Worm (Caenorhabditis elegans) whole organism, young adult: Measurements from ENCODE around the gene EGAP9.3.

Experiments
- B0019.2 ChIP-seq: fragments of 200-800 bp; sonication (Bioruptor generic); conservative IDR thresholded peaks from 2 replicates; pipeline ENCODE4 v1.3.6; 2022; ENCODE audit warnings: missing genetic modification reagents, missing genetic modification characterization, missing compliant biosample characterization
- C06A6.2 ChIP-seq: fragments of 200-800 bp; sonication (Bioruptor generic); conservative IDR thresholded peaks from 2 replicates; pipeline ENCODE4 v1.3.6; 2022; ENCODE audit warnings: missing genetic modification characterization, missing compliant biosample characterization
- F22D6.2 ChIP-seq: sonication (generic microtip); optimal IDR thresholded peaks from 2 replicates; lab custom pipeline; 2016; ENCODE audit warnings: mild to moderate bottlenecking, missing genetic modification characterization, missing compliant biosample characterization
- F33H1.4 ChIP-seq: fragments of 200-800 bp; sonication (Bioruptor generic); IDR thresholded peaks from 2 replicates; pipeline ENCODE4 v1.3.6; 2022; ENCODE audit warnings: missing genetic modification reagents, missing genetic modification characterization, missing compliant biosample characterization
- ama-1 ChIP-seq, 3 experiments: fragments of 150-350 bp in 1 of 3; sonication (generic microtip) in 2 of 3; optimal IDR thresholded peaks; 2 replicates each; lab custom pipeline; 2014 to 2018; ENCODE audit warnings: missing biosample characterization in 2 of 3, missing genetic modification characterization in 2 of 3, missing genetic modification reagents in 2 of 3
- ceh-79 ChIP-seq: sonication (generic microtip); optimal IDR thresholded peaks from 2 replicates; lab custom pipeline; 2017; ENCODE audit warnings: mild to moderate bottlenecking, missing genetic modification characterization, missing compliant biosample characterization
- dpl-1 ChIP-seq: fragments of 150-350 bp; optimal IDR thresholded peaks from 2 replicates; lab custom pipeline; 2014; ENCODE audit warnings: missing biosample characterization, missing genetic modification reagents, missing genetic modification characterization
- egl-44 ChIP-seq: fragments of 200-800 bp; sonication (Bioruptor generic); IDR thresholded peaks from 2 replicates; pipeline ENCODE4 v1.3.6; 2022; ENCODE audit warnings: missing genetic modification reagents, missing genetic modification characterization, missing compliant biosample characterization
- lir-1 ChIP-seq: fragments of 200-800 bp; sonication (Bioruptor generic); conservative IDR thresholded peaks from 2 replicates; pipeline ENCODE4 v1.3.6; 2022; ENCODE audit warnings: missing genetic modification reagents, missing genetic modification characterization, missing compliant biosample characterization
- nhr-179 ChIP-seq: sonication (generic microtip); optimal IDR thresholded peaks from 2 replicates; lab custom pipeline; 2016; ENCODE audit warnings: mild to moderate bottlenecking, missing genetic modification characterization, missing compliant biosample characterization
- rpc-1 ChIP-seq, 2 experiments: fragments of 150-350 bp in 1 of 2; sonication (generic microtip) in 1 of 2; optimal IDR thresholded peaks; 2 replicates each; lab custom pipeline; 2014 to 2018; ENCODE audit warnings: missing biosample characterization in 1 of 2, missing genetic modification characterization in 1 of 2, missing genetic modification reagents in 1 of 2, missing genotype in 1 of 2
- snpc-3.4 ChIP-seq: sonication (generic microtip); optimal IDR thresholded peaks from 2 replicates; lab custom pipeline; 2017; ENCODE audit warnings: missing genetic modification characterization, mild to moderate bottlenecking, missing compliant biosample characterization, antibody characterized with exemption, moderate library complexity, missing genotype, missing genetic modification reagents
- unc-130 ChIP-seq: sonication (generic microtip); optimal IDR thresholded peaks from 2 replicates; lab custom pipeline; 2016; ENCODE audit warnings: missing genetic modification reagents, missing genetic modification characterization, missing compliant biosample characterization
- unc-62 ChIP-seq: fragments of 150-350 bp; optimal IDR thresholded peaks from 2 replicates; lab custom pipeline; 2014; ENCODE audit warnings: missing biosample characterization, missing genetic modification reagents, missing genetic modification characterization

DNA sequence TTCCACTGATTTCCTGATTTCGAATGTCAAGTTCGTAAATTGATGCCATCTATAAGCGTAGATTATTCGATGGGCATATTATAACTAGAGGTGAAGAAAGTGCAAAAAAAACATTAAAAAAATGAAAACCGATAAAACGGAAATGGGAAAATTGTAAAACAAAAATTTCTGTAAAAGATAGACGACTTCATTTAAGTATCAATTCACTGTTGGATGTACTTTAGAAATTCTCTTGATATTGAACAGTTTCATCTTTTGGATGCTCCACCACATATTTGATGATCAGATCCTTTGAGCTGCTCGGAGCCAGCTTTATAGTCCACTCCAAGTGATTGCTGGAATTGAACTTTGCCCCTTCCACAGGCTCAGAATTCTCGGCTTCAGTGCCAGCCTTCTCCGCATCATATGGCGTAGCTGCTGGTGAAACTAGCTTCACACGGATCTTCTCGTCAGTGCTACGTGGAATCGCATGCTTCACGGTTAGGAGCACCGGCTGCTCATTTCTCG lies 22.7 kb upstream of the EGAP9.3 start, which contains the start of gene ZK1055.6:
- TF ChIP-seq lir-1 (GFP tag; lab: Robert Waterston, UW) (no peak), B0019.2 (GFP tag; lab: Robert Waterston, UW) (no peak), unc-62 (no peak), ceh-79 (tag; lab: Kevin White, UChicago) (no peak), dpl-1 (GFP tag; lab: Kevin White, UChicago) (no peak), egl-44 (GFP tag; lab: Robert Waterston, UW) (no peak), F22D6.2 (no peak), ama-1 (optimal IDR thresholded peaks at IDR 0.05; lab: Kevin White, UChicago) (no peak), ama-1 (GFP tag; optimal IDR thresholded peaks at IDR 0.05; lab: Kevin White, UChicago) (no peak), F33H1.4 (GFP tag; lab: Robert Waterston, UW) (no peak), rpc-1 (optimal IDR thresholded peaks at IDR 0.05; lab: Kevin White, UChicago) (no peak), rpc-1 (tag; optimal IDR thresholded peaks at IDR 0.05; lab: Kevin White, UChicago) (no peak), unc-130 (GFP tag; lab: Kevin White, UChicago) (no peak), nhr-179 (no peak), C06A6.2 (GFP tag; lab: Robert Waterston, UW) (no peak), snpc-3.4 (tag; lab: Kevin White, UChicago) (no peak)
